Worm (Caenorhabditis elegans) whole organism, early embryonic: ENCODE data around the gene ent-1.

Experiments used
- B0310.2 ChIP-seq: sonication (generic microtip); optimal IDR thresholded peaks from 2 replicates; lab custom pipeline; 2016; ENCODE audit warnings: mild to moderate bottlenecking, missing genetic modification characterization, missing compliant biosample characterization
- F13C5.2 ChIP-seq: sonication (generic microtip); optimal IDR thresholded peaks from 2 replicates; lab custom pipeline; 2017; ENCODE audit warnings: mild to moderate bottlenecking, missing genetic modification characterization, inconsistent platforms, missing compliant biosample characterization
- ama-1 ChIP-seq: fragments of 150-350 bp; optimal IDR thresholded peaks from 2 replicates; lab custom pipeline; 2014
- ceh-36 ChIP-seq: sonication (generic microtip); optimal IDR thresholded peaks from 2 replicates; lab custom pipeline; 2016; ENCODE audit warnings: missing genetic modification characterization, inconsistent platforms, missing compliant biosample characterization
- flt-1 ChIP-seq: fragments of 200-800 bp; sonication (Bioruptor generic); IDR thresholded peaks from 2 replicates; pipeline ENCODE4 v1.3.6; 2022; ENCODE audit warnings: missing genetic modification characterization, missing compliant biosample characterization
- hmbx-1 ChIP-seq: sonication (generic microtip); optimal IDR thresholded peaks from 2 replicates; lab custom pipeline; 2016; ENCODE audit warnings: mild to moderate bottlenecking, missing genetic modification characterization, missing compliant biosample characterization
- hnd-1 ChIP-seq: sonication (generic microtip); optimal IDR thresholded peaks from 2 replicates; lab custom pipeline; 2016; ENCODE audit warnings: missing genetic modification characterization, missing compliant biosample characterization
- pes-1 ChIP-seq: fragments of 200-800 bp; sonication (Bioruptor generic); IDR thresholded peaks from 2 replicates; pipeline ENCODE4 v1.3.6; 2022; ENCODE audit warnings: missing genetic modification reagents, missing genetic modification characterization, missing compliant biosample characterization
- scrt-1 ChIP-seq: fragments of 200-800 bp; sonication (Bioruptor generic); IDR thresholded peaks from 2 replicates; pipeline ENCODE4 v1.3.6; 2022; ENCODE audit warnings: missing genetic modification characterization, missing compliant biosample characterization
- tbx-11 ChIP-seq: fragments of 200-800 bp; sonication (Bioruptor generic); IDR thresholded peaks from 2 replicates; pipeline ENCODE4 v1.3.6; 2022; ENCODE audit warnings: missing genetic modification characterization, missing compliant biosample characterization
- tbx-37 ChIP-seq: fragments of 200-800 bp; sonication (Bioruptor generic); conservative IDR thresholded peaks from 2 replicates; pipeline ENCODE4 v1.3.6; 2022; ENCODE audit warnings: missing genetic modification reagents, missing genetic modification characterization, missing compliant biosample characterization
- tra-4 ChIP-seq: sonication (generic microtip); optimal IDR thresholded peaks from 2 replicates; lab custom pipeline; 2017; ENCODE audit warnings: missing genetic modification characterization, missing compliant biosample characterization

- TF ChIP-seq ama-1 (lab: Kevin White, UChicago) (no peak), pes-1 (GFP tag; lab: Robert Waterston, UW) (no peak), scrt-1 (GFP tag; lab: Robert Waterston, UW) (no peak), F13C5.2 (no peak), B0310.2 (tag; lab: Kevin White, UChicago) (no peak), tra-4 (no peak), flt-1 (GFP tag; lab: Robert Waterston, UW) (no peak), ceh-36 (tag; lab: Kevin White, UChicago) (no peak), hmbx-1 (tag; lab: Kevin White, UChicago) (no peak), tbx-37 (GFP tag; lab: Robert Waterston, UW) (no peak), hnd-1 (no peak), tbx-11 (no peak)
Measured at ce11 chrIV:11646908-11647307, 8.4 kb downstream of the ent-1 start.
